Fruit fly (Drosophila melanogaster) S2 (cell line): ENCODE measurements around the gene Mlp84B.

Experiments
- CG8478 ChIP-seq: fragments of >200 bp; optimal IDR thresholded peaks from 2 replicates; lab custom pipeline; 2018
- CTCF ChIP-seq, 2 experiments: fragments of >200 bp; optimal IDR thresholded peaks; 2 replicates each; lab custom pipeline; 2018

Mlp84B gene

dm6 chr3R:7086377-7087200 lies 30.9 kb downstream of the Mlp84B start, which contains the start of gene alphaTub84B:
TSS of gene alphaTub84B (plus strand) at chr3R:7086599.
- TF ChIP-seq CTCF (optimal IDR thresholded peaks at IDR 0.05; lab: Kevin White, UChicago) = peak; percentile 49 to 59
- TF ChIP-seq CG8478 (lab: Kevin White, UChicago) = no peak

- TF ChIP-seq CG8478 (lab: Kevin White, UChicago) (no peak), CTCF (optimal IDR thresholded peaks at IDR 0.05; lab: Kevin White, UChicago) (no peak)
Measured at dm6 chr3R:7085983-7086376, 31.6 kb downstream of the Mlp84B start, which contains the start of gene Tailor. TSS of gene Tailor (minus strand) at chr3R:7086083.

DNA sequence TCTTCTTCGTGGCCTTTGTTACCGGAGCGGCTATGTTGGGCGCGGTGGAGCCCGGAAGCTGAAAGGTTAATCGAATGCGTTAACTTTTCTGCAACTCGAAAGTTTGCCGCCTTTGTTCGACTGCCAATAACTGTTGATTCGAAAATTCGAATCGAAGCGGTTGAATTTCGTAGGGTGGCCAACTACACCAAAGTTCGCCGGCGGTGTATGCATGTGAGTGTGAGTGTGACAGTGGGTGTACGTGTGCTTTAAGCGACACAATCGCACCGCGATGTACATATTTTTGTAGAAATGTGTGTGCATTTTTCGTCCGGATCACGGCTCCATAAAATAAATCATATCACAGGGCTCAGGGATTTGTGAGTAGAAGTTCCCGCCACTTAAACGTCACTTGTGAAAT lies 32.1 kb downstream of the Mlp84B start:
- TF ChIP-seq CG8478 (lab: Kevin White, UChicago) (no peak), CTCF (optimal IDR thresholded peaks at IDR 0.05; lab: Kevin White, UChicago) (no peak)

DNA sequence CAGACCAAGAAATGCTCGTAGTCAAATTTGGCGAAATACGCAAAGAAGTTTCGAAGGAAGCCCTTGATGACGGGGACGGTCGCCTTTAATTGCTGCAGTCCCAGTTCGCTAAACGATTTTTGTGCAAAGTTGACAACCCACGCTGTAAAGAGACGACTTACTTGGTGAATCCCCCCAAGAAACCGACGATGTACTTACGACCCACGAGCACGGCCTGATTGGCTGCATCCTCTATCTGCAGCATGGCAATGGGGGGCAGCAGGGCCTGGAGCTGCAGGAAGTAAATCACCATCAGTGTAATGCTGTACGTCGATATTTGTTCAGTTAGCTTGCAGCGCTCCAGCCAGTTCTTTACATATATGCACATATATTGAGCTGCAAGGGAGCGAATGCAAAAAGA lies 33.8 kb downstream of the Mlp84B start:
- TF ChIP-seq CTCF (optimal IDR thresholded peaks at IDR 0.05; lab: Kevin White, UChicago) (no peak), CG8478 (lab: Kevin White, UChicago) (no peak)

dm6 chr3R:7081972-7082371 lies 35.6 kb downstream of the Mlp84B start, which contains the start of gene Dpck:
TSS of gene Dpck (plus strand) at chr3R:7082182.
- no peak for TF ChIP-seq CG8478 (lab: Kevin White, UChicago)
- TF ChIP-seq CTCF (optimal IDR thresholded peaks at IDR 0.05; lab: Kevin White, UChicago) = no peak

DNA sequence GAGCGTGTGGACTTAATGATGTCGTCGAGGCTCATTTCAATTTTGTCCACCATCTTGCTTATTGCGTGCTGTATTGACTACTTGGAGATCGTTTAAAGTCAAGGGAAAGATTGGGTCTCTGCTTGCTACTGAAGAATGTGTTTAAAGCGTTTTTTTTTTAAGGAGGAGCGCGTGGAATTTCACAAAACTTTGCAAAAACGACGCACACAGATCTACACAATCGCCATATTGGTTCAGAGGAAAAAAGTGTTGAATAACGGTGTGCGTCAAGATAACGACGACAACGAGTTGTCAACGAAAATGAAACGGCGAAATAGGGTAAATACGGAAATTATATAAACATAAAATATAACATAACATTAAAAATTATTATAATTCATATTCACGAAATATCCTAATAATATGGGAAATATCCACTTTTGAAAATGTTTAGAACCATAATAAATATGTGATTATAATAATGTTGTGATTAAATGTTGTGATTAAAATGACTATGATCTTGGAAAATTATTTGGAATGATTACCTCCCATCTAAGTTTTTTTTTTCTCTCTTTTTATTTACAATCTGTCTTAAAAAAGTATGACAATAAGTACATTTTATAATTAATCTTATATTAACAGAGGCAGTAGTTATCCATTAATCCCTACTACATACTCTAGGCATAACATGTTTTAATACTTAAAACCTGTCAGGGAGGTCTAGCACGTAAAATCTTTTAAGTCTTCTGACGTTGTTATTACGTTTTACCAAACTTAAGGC lies 37.2 kb downstream of the Mlp84B start, which contains the start of gene Ref1:
Ref1 (minus strand) TSS at position 231 of the 760 bp plus-strand sequence.
- no peak for TF ChIP-seq CTCF (optimal IDR thresholded peaks at IDR 0.05; lab: Kevin White, UChicago)
- no peak for TF ChIP-seq CG8478 (lab: Kevin White, UChicago)

dm6 chr3R:7079718-7080117 lies 37.8 kb downstream of the Mlp84B start:
- TF ChIP-seq CG8478 (lab: Kevin White, UChicago) = no peak
- TF ChIP-seq CTCF (optimal IDR thresholded peaks at IDR 0.05; lab: Kevin White, UChicago) = no peak

dm6 chr3R:7076293-7076981 lies 41.1 kb downstream of the Mlp84B start:
- TF ChIP-seq CG8478 (lab: Kevin White, UChicago) (no peak), CTCF (optimal IDR thresholded peaks at IDR 0.05; lab: Kevin White, UChicago) (no peak)

DNA sequence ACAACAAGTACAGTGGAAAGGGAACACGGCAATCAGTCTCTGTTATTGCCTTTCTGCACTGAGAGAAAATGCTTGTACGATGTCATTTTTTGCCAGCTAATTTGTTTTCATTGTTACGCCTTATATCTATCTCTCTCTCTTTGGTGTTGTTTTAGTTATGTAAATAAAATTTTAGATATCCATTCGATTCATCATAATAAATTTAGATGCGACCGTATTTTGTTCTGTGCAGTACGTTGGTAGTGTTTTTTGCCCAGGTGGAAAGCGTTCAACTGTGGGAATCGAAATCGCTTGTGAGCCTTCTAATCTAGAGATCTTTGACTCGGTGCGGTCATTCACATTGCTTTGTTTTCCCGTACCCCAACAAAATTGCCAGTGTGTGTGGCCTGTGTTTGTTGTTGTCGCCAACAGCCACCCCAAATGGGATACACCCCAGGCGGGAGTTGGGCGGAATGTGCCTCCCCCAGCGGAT lies 41.8 kb downstream of the Mlp84B start:
- no peak for TF ChIP-seq CTCF (optimal IDR thresholded peaks at IDR 0.05; lab: Kevin White, UChicago)
- TF ChIP-seq CG8478 (lab: Kevin White, UChicago) = no peak

dm6 chr3R:7075115-7075425 lies 42.5 kb downstream of the Mlp84B start:
- TF ChIP-seq CG8478 (lab: Kevin White, UChicago) (no peak), CTCF (optimal IDR thresholded peaks at IDR 0.05; lab: Kevin White, UChicago) (no peak)

DNA sequence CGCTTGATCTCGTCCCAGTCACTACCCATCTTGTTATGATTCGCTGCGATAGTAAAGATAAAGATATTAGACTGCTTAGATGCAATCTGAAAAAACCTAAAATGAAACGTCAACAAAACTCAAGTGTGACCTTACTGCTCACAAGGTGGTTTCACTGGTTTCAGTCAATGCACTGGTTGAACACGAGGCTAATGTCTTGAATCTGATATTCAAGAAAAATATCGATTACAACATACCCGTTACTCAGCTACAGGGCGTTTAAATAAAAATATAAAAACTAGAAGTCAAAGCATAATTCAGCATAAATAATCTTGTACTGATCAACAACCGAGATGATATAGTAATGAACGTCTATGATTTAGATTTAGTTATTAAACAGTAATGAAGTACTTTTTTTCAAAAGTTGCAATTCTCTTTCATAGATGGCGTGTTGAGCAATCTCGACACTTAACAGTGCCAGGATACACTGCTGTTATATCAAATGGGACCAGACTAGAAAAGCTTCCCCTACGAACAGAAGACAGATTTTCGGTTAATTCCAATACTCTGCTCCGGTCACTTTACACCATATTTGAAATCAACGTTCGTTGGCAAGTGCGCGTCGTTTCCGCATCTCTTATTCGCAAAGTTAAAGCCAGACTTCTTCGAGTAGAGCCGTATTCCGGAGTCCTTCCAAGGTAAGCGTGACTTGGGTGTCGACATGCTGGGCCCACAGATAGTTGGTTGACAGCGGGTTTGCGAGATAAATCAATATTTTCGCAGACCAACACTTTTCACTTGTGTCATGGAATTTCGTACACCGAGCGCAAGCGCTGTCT lies 43.0 kb downstream of the Mlp84B start, which contains the start of the genes Ufl1 and CG1943:
Ufl1 (minus strand) TSS at position 156 of the 818 bp plus-strand sequence.
CG1943 (plus strand) TSS at position 563 of the 818 bp plus-strand sequence.
- TF ChIP-seq CG8478 (lab: Kevin White, UChicago) (no peak), CTCF (optimal IDR thresholded peaks at IDR 0.05; lab: Kevin White, UChicago) (peak; percentile 84 to 87)

dm6 chr3R:7067092-7067491 lies 50.4 kb downstream of the Mlp84B start, which contains the start of the genes CG1105 and CG1965:
TSS of gene CG1105 (minus strand) at chr3R:7067136.
TSS of gene CG1965 (plus strand) at chr3R:7067401.
- TF ChIP-seq CG8478 (lab: Kevin White, UChicago) (no peak), CTCF (optimal IDR thresholded peaks at IDR 0.05; lab: Kevin White, UChicago) (peak in 1 of 2 experiments; percentile 13)

- TF ChIP-seq CTCF (optimal IDR thresholded peaks at IDR 0.05; lab: Kevin White, UChicago) (no peak), CG8478 (lab: Kevin White, UChicago) (no peak)
Measured at dm6 chr3R:7066267-7066666, 51.3 kb downstream of the Mlp84B start.
